Worm (Caenorhabditis elegans) whole organism, L4/young adult: ENCODE measurements around the gene F13E9.16.

ENCODE experiments used
- W03F9.2 ChIP-seq: fragments of 150-350 bp; optimal IDR thresholded peaks from 2 replicates; lab custom pipeline; 2014; ENCODE audit warnings: missing biosample characterization, missing genetic modification characterization
- dao-5 ChIP-seq: sonication (generic microtip); optimal IDR thresholded peaks from 2 replicates; lab custom pipeline; 2016; ENCODE audit warnings: missing genotype, missing genetic modification characterization, moderate library complexity, missing compliant biosample characterization
- him-1 ChIP-seq: sonication (generic microtip); optimal IDR thresholded peaks from 2 replicates; lab custom pipeline; 2016; ENCODE audit warnings: missing genotype, missing genetic modification reagents, missing genetic modification characterization, missing compliant biosample characterization

- TF ChIP-seq him-1 (tag; lab: Kevin White, UChicago) (no peak), dao-5 (tag; lab: Kevin White, UChicago) (no peak), W03F9.2 (tag; lab: Kevin White, UChicago) (no peak)
These were observed 44.4 kb downstream of the F13E9.16 start, which contains the start of gene T11G6.5 for ce11 chrIV:10842705-10843364.
